Fruit fly (Drosophila melanogaster): Measurements from ENCODE around the gene Kdsr.

DNA sequence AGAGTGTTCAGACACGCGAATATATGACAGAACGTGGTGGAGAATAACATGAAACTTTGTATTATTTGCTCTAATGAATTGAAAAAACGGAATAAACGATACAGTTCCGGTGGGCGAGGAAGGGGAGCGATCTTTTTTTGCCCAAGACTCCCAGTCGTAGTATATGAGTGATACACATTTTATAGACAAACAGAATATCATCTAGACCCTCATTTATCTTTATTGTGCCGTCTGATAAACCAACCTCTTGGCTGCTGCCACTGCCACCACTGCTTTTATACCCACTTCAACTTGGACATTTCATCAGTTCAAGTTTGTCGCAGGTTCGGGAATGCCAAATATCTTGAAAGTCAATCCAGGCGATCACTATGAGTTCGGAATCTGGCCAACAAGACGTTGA lies 46.3 kb downstream of the Kdsr start, which contains the start of gene CG31106:
- TF ChIP-seq bab1 (GFP tag; optimal IDR thresholded peaks at IDR 0.05) (no peak), Clk (GFP tag; optimal IDR thresholded peaks at IDR 0.05) (no peak), cnc (optimal IDR thresholded peaks at IDR 0.05) (no peak), CG7101 (tag; optimal IDR thresholded peaks at IDR 0.05) (no peak), CG14711 (tag; optimal IDR thresholded peaks at IDR 0.05) (no peak), CG1620 (GFP tag; optimal IDR thresholded peaks at IDR 0.05) (no peak), cic (GFP tag; optimal IDR thresholded peaks at IDR 0.05) (no peak), CG5204 (GFP tag; optimal IDR thresholded peaks at IDR 0.05) (no peak), CG33017 (tag; optimal IDR thresholded peaks at IDR 0.05) (no peak), kay (GFP tag; ENCODE audit: borderline replicate concordance) (no peak), Crg-1 (GFP tag; optimal IDR thresholded peaks at IDR 0.05) (no peak), CG7045 (GFP tag; optimal IDR thresholded peaks at IDR 0.05) (no peak), tj (GFP tag; optimal IDR thresholded peaks at IDR 0.05) (no peak)
